Fruit fly (Drosophila melanogaster) whole organism, prepupa: ENCODE measurements around the gene CG18666.

ENCODE experiments used
- Blimp-1 ChIP-seq: fragments of 200-800 bp; sonication (Bioruptor generic); optimal IDR thresholded peaks from 3 replicates; lab custom pipeline; 2017; ENCODE audit warnings: missing biosample characterization, missing genetic modification characterization, mild to moderate bottlenecking, moderate library complexity, missing genetic modification reagents
- CG10669 ChIP-seq: fragments of 200-800 bp; sonication (Bioruptor generic); optimal IDR thresholded peaks from 3 replicates; lab custom pipeline; 2018; ENCODE audit warnings: missing biosample characterization, mild to moderate bottlenecking, missing genetic modification characterization, moderate library complexity
- CG11294 ChIP-seq: fragments of 200-800 bp; sonication (Bioruptor generic); IDR thresholded peaks from 2 replicates; pipeline ENCODE4 v1.3.6; 2022; ENCODE audit warnings: missing biosample characterization, missing genetic modification characterization
- CG11902 ChIP-seq: fragments of 200-800 bp; sonication (Bioruptor generic); optimal IDR thresholded peaks from 3 replicates; lab custom pipeline; 2016; ENCODE audit warnings: missing biosample characterization, missing genetic modification characterization
- CG15336 ChIP-seq: fragments of 200-800 bp; sonication (Bioruptor generic); IDR thresholded peaks from 2 replicates; pipeline ENCODE4 v1.3.6; 2022; ENCODE audit warnings: missing biosample characterization, missing genetic modification characterization
- CG1621 ChIP-seq: fragments of 200-800 bp; sonication (Bioruptor generic); optimal IDR thresholded peaks from 3 replicates; lab custom pipeline; 2018; ENCODE audit warnings: missing biosample characterization, mild to moderate bottlenecking, missing genetic modification characterization
- CG16779 ChIP-seq: fragments of 200-800 bp; sonication (Bioruptor generic); optimal IDR thresholded peaks from 3 replicates; lab custom pipeline; 2017; ENCODE audit warnings: missing biosample characterization, mild to moderate bottlenecking, missing genetic modification characterization
- CG3032 ChIP-seq: fragments of 200-800 bp; optimal IDR thresholded peaks from 2 replicates; lab custom pipeline; 2019; ENCODE audit warnings: missing biosample characterization, mild to moderate bottlenecking, missing genetic modification characterization, moderate library complexity
- CG31627 ChIP-seq: fragments of 200-800 bp; sonication (Bioruptor generic); optimal IDR thresholded peaks from 3 replicates; lab custom pipeline; 2016; ENCODE audit warnings: missing biosample characterization, missing genetic modification characterization
- CG32006 ChIP-seq: fragments of 200-800 bp; sonication (Bioruptor generic); optimal IDR thresholded peaks from 3 replicates; lab custom pipeline; 2017; ENCODE audit warnings: missing biosample characterization, mild to moderate bottlenecking, missing genetic modification characterization
- CG4318 ChIP-seq: fragments of 200-800 bp; sonication (Bioruptor generic); optimal IDR thresholded peaks from 3 replicates; lab custom pipeline; 2017; ENCODE audit warnings: missing biosample characterization, mild to moderate bottlenecking, missing genetic modification characterization
- CG6163 ChIP-seq: fragments of 200-800 bp; sonication (Bioruptor generic); IDR thresholded peaks from 3 replicates; pipeline ENCODE4 v1.3.6; 2022; ENCODE audit warnings: missing biosample characterization, missing genetic modification characterization
- CG6276 ChIP-seq: fragments of 200-800 bp; sonication (Bioruptor generic); optimal IDR thresholded peaks from 2 replicates; lab custom pipeline; 2017; ENCODE audit warnings: missing biosample characterization, mild to moderate bottlenecking, missing genetic modification characterization
- CG6792 ChIP-seq: fragments of 200-800 bp; sonication (Bioruptor generic); optimal IDR thresholded peaks from 3 replicates; lab custom pipeline; 2016; ENCODE audit warnings: missing biosample characterization, missing genetic modification characterization
- CG6854 ChIP-seq: fragments of 200-800 bp; sonication (Bioruptor generic); optimal IDR thresholded peaks from 2 replicates; lab custom pipeline; 2017; ENCODE audit warnings: missing biosample characterization, mild to moderate bottlenecking, missing genetic modification characterization
- CG8119 ChIP-seq: fragments of 200-800 bp; sonication (Bioruptor generic); IDR thresholded peaks from 3 replicates; pipeline ENCODE4 v1.3.6; 2022; ENCODE audit warnings: missing biosample characterization, missing genetic modification characterization
- CG8319 ChIP-seq: fragments of 200-800 bp; sonication (Bioruptor generic); optimal IDR thresholded peaks from 3 replicates; lab custom pipeline; 2016; ENCODE audit warnings: missing biosample characterization, missing genetic modification characterization
- CG8632 ChIP-seq: fragments of 200-800 bp; sonication (Bioruptor generic); optimal IDR thresholded peaks from 3 replicates; lab custom pipeline; 2016; ENCODE audit warnings: missing biosample characterization, missing genetic modification characterization
- CG9139 ChIP-seq: fragments of 200-800 bp; sonication (Bioruptor generic); optimal IDR thresholded peaks from 3 replicates; lab custom pipeline; 2017; ENCODE audit warnings: missing biosample characterization, mild to moderate bottlenecking, missing genetic modification characterization
- Eip75B ChIP-seq: fragments of 200-800 bp; sonication (Bioruptor generic); optimal IDR thresholded peaks from 3 replicates; lab custom pipeline; 2016; ENCODE audit warnings: missing biosample characterization, missing genetic modification characterization
- Eip78C ChIP-seq: fragments of 200-800 bp; sonication (Bioruptor generic); peaks from one replicate; lab custom pipeline; 2016; ENCODE audit warnings: missing biosample characterization, missing genetic modification characterization
- Eip93F ChIP-seq: fragments of 200-800 bp; sonication (Bioruptor generic); optimal IDR thresholded peaks from 2 replicates; lab custom pipeline; 2016; ENCODE audit warnings: missing biosample characterization, mild to moderate bottlenecking, missing genetic modification characterization
- Ets21C ChIP-seq: fragments of 200-800 bp; sonication (Bioruptor generic); optimal IDR thresholded peaks from 3 replicates; lab custom pipeline; 2016; ENCODE audit warnings: missing biosample characterization, missing genetic modification characterization
- Ets96B ChIP-seq: fragments of 200-800 bp; optimal IDR thresholded peaks from 2 replicates; lab custom pipeline; 2019; ENCODE audit warnings: missing biosample characterization, mild to moderate bottlenecking, missing genetic modification characterization, moderate library complexity
- Gug ChIP-seq: fragments of 200-800 bp; sonication (Bioruptor generic); IDR thresholded peaks from 2 replicates; pipeline ENCODE4 v1.3.6; 2022; ENCODE audit warnings: missing biosample characterization, missing genetic modification characterization
- Hr39 ChIP-seq: fragments of 200-800 bp; sonication (Bioruptor generic); optimal IDR thresholded peaks from 2 replicates; lab custom pipeline; 2016; ENCODE audit warnings: missing biosample characterization, missing genetic modification characterization
- Hr4 ChIP-seq: fragments of 200-800 bp; sonication (Bioruptor generic); optimal IDR thresholded peaks from 3 replicates; lab custom pipeline; 2016; ENCODE audit warnings: missing biosample characterization, missing genetic modification characterization
- Lpt ChIP-seq: fragments of 200-800 bp; sonication (Bioruptor generic); optimal IDR thresholded peaks from 3 replicates; lab custom pipeline; 2016; ENCODE audit warnings: missing biosample characterization, missing genetic modification characterization
- OdsH ChIP-seq: fragments of 200-800 bp; sonication (Bioruptor generic); optimal IDR thresholded peaks from 3 replicates; lab custom pipeline; 2016; ENCODE audit warnings: missing biosample characterization, missing genetic modification characterization
- Sox102F ChIP-seq: fragments of 200-800 bp; sonication (Bioruptor generic); optimal IDR thresholded peaks from 2 replicates; lab custom pipeline; 2016; ENCODE audit warnings: missing biosample characterization, mild to moderate bottlenecking, missing genetic modification characterization
- Sox14 ChIP-seq: fragments of 200-800 bp; sonication (Bioruptor generic); optimal IDR thresholded peaks from 3 replicates; lab custom pipeline; 2016; ENCODE audit warnings: missing biosample characterization, missing genetic modification characterization
- Sox15 ChIP-seq: fragments of 200-800 bp; sonication (Bioruptor generic); optimal IDR thresholded peaks from 3 replicates; lab custom pipeline; 2016; ENCODE audit warnings: missing biosample characterization, missing genetic modification characterization
- achi ChIP-seq: fragments of 200-800 bp; sonication (Bioruptor generic); optimal IDR thresholded peaks from 3 replicates; lab custom pipeline; 2016; ENCODE audit warnings: missing biosample characterization, missing genetic modification characterization
- acj6 ChIP-seq: fragments of 200-800 bp; sonication (Bioruptor generic); optimal IDR thresholded peaks from 3 replicates; lab custom pipeline; 2016; ENCODE audit warnings: missing biosample characterization, missing genetic modification characterization
- dac ChIP-seq: fragments of 200-800 bp; sonication (Bioruptor generic); optimal IDR thresholded peaks from 2 replicates; lab custom pipeline; 2017; ENCODE audit warnings: missing biosample characterization, mild to moderate bottlenecking, missing genetic modification characterization
- eg ChIP-seq: fragments of 200-800 bp; sonication (Bioruptor generic); IDR thresholded peaks from 3 replicates; pipeline ENCODE4 v1.3.6; 2022; ENCODE audit warnings: missing biosample characterization, missing genetic modification characterization
- esn ChIP-seq: fragments of 200-800 bp; sonication (Bioruptor generic); optimal IDR thresholded peaks from 2 replicates; lab custom pipeline; 2016; ENCODE audit warnings: missing biosample characterization, mild to moderate bottlenecking, missing genetic modification characterization, moderate library complexity
- fd59A ChIP-seq: fragments of 200-800 bp; sonication (Bioruptor generic); optimal IDR thresholded peaks from 2 replicates; lab custom pipeline; 2017; ENCODE audit warnings: missing biosample characterization, mild to moderate bottlenecking, missing genetic modification characterization, missing genetic modification reagents
- fd85E ChIP-seq: fragments of 200-800 bp; sonication (Bioruptor generic); optimal IDR thresholded peaks from 3 replicates; lab custom pipeline; 2016; ENCODE audit warnings: missing biosample characterization, missing genetic modification characterization
- fkh ChIP-seq: fragments of 200-800 bp; sonication (Bioruptor generic); optimal IDR thresholded peaks from 3 replicates; lab custom pipeline; 2017; ENCODE audit warnings: missing biosample characterization, mild to moderate bottlenecking, missing genetic modification characterization, moderate library complexity
- net ChIP-seq: fragments of 200-800 bp; sonication (Bioruptor generic); optimal IDR thresholded peaks from 3 replicates; lab custom pipeline; 2016; ENCODE audit warnings: missing biosample characterization, missing genetic modification characterization
- pdm3 ChIP-seq: fragments of 200-800 bp; sonication (Bioruptor generic); optimal IDR thresholded peaks from 3 replicates; lab custom pipeline; 2016; ENCODE audit warnings: missing biosample characterization, missing genetic modification characterization
- salr ChIP-seq, 2 experiments: fragments of 200-800 bp; sonication (Bioruptor generic); optimal IDR thresholded peaks; 3 replicates each; lab custom pipeline; 2016 to 2018; ENCODE audit warnings: missing biosample characterization in 2 of 2, missing genetic modification characterization in 2 of 2, mild to moderate bottlenecking in 1 of 2
- spab ChIP-seq: fragments of 200-800 bp; sonication (Bioruptor generic); optimal IDR thresholded peaks from 2 replicates; lab custom pipeline; 2017; ENCODE audit warnings: missing biosample characterization, mild to moderate bottlenecking, missing genetic modification characterization, missing genetic modification reagents
- ss ChIP-seq, 2 experiments: fragments of 200-800 bp; sonication (Bioruptor generic); optimal IDR thresholded peaks; 2 replicates in 1 of 2; 3 replicates in 1 of 2; lab custom pipeline; 2017 to 2018; ENCODE audit warnings: mild to moderate bottlenecking in 2 of 2, missing biosample characterization in 2 of 2, missing genetic modification characterization in 2 of 2, moderate library complexity in 1 of 2
- svp ChIP-seq: fragments of 200-800 bp; sonication (Bioruptor generic); peaks from one replicate; lab custom pipeline; 2016; ENCODE audit warnings: missing biosample characterization, missing genetic modification characterization

The CG18666 gene

DNA sequence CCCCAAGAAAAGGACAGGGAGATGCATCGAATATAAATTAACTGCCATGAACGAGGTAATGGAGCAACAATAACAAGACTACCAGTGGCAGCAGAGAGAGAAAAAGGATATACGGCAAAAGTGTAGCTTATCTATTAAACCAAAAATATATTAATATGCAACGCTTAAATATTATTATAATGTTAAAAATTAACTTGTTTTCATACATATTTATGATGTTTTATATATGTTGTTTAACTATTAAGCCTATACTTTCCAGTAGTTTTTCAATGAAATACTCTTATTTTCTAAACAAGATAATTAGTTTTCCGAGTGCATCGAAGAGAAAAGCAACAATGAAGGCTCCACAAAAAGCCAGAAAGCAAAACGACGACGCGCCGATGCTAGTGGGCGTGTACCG lies 33.8 kb downstream of the CG18666 start (continued):
- TF ChIP-seq achi (GFP tag; lab: Kevin White, UChicago), result peak; percentile 15
- no peak for TF ChIP-seq pdm3
- TF ChIP-seq fd85E (GFP tag; lab: Kevin White, UChicago), result no peak
- no peak for TF ChIP-seq Sox14 (GFP tag; lab: Kevin White, UChicago)
- no peak for TF ChIP-seq CG1621
- TF ChIP-seq fkh (GFP tag; lab: Kevin White, UChicago), result no peak
- TF ChIP-seq CG8119 (GFP tag; lab: Robert Waterston, UW), result peak; percentile 28; the same call in 1 of the 3 replicates
- TF ChIP-seq Eip75B (GFP tag; lab: Kevin White, UChicago), result no peak
- TF ChIP-seq Ets21C (GFP tag; lab: Kevin White, UChicago), result no peak
- TF ChIP-seq fd59A (GFP tag; lab: Kevin White, UChicago), result peak; percentile 22
- TF ChIP-seq Ets96B (tag; lab: Kevin White, UChicago), result peak; percentile 58
- peak; percentile 64 for TF ChIP-seq CG3032
- TF ChIP-seq CG9139, result peak; percentile 14
- no peak for TF ChIP-seq CG16779 (tag; lab: Kevin White, UChicago)
- TF ChIP-seq CG6276 (GFP tag; lab: Kevin White, UChicago), result no peak
- TF ChIP-seq ss (GFP tag; optimal IDR thresholded peaks at IDR 0.05; lab: Kevin White, UChicago), result peak; percentile 42 to 47
- TF ChIP-seq Sox102F (GFP tag; lab: Kevin White, UChicago), result no peak

DNA sequence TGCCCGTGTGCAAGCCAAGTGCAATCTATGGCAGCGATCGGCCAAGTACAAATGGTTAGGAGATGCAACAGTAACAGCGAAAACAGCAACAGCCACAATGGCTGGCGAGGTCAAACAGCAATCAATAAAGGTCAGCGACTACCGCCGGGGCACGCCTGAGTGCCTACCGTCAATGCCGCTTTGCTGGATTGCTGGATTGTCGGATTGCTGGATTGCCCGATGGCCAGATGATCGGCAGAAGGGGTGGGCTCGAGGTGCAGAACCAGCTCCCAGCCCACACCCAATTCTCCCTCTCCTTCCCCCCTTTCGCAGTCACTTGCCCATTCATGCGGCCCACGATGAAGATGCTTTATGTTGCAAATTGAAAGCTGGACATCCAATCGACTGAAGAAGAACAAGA lies 34.3 kb downstream of the CG18666 start:
- TF ChIP-seq svp (GFP tag; lab: Kevin White, UChicago) (peak; percentile 3), CG8119 (GFP tag; lab: Robert Waterston, UW) (no peak), CG11294 (GFP tag; lab: Robert Waterston, UW) (no peak), Eip78C (GFP tag; lab: Kevin White, UChicago) (no peak), CG1621 (peak; percentile 38), CG6792 (GFP tag; lab: Kevin White, UChicago) (no peak), CG8632 (GFP tag; lab: Kevin White, UChicago) (no peak)

DNA sequence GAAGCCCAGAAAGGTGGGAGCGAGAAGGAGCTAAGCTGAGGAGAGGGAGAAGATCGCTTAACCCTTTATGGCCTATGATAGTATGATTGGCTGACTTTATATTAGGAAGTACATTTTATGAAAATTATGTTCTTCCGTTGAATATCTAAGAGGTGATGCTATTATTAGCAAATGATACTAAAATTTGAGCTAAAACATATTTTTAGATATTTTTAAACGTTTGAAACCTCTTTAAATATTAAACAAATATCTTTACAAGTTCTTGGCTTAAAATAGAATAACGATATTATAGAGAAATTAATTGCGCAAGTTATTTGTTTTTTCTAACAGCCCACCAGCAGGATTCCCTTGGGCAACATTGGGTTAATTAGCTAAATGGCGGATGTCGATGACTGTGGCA lies 34.9 kb downstream of the CG18666 start:
- TF ChIP-seq CG8632 (GFP tag; lab: Kevin White, UChicago), result peak; percentile 8
- TF ChIP-seq Sox15 (GFP tag; lab: Kevin White, UChicago), result no peak
- no peak for TF ChIP-seq Hr39 (GFP tag; lab: Kevin White, UChicago)
- no peak for TF ChIP-seq fd85E (GFP tag; lab: Kevin White, UChicago)
- peak; percentile 64 for TF ChIP-seq CG32006 (GFP tag; lab: Kevin White, UChicago)
- peak; percentile 67 for TF ChIP-seq CG10669 (GFP tag; lab: Kevin White, UChicago)
- TF ChIP-seq CG16779 (tag; lab: Kevin White, UChicago), result peak; percentile 3
- TF ChIP-seq CG11902 (GFP tag; lab: Kevin White, UChicago), result no peak
- TF ChIP-seq CG6163 (GFP tag; lab: Robert Waterston, UW), result peak; percentile 28; the same call in 1 of the 3 replicates
- TF ChIP-seq CG15336 (GFP tag; lab: Robert Waterston, UW), result peak; percentile 50; the same call in 1 of the 2 replicates
- TF ChIP-seq fkh (GFP tag; lab: Kevin White, UChicago), result no peak
- TF ChIP-seq Ets21C (GFP tag; lab: Kevin White, UChicago), result no peak
- TF ChIP-seq acj6, result peak; percentile 64
- no peak for TF ChIP-seq CG8319 (GFP tag; lab: Kevin White, UChicago)
- peak; percentile 77 for TF ChIP-seq fd59A (GFP tag; lab: Kevin White, UChicago)
- TF ChIP-seq CG6792 (GFP tag; lab: Kevin White, UChicago), result peak; percentile 32
- peak; percentile 78 for TF ChIP-seq CG3032
- peak; percentile 35 to 67 for TF ChIP-seq salr (GFP tag; optimal IDR thresholded peaks at IDR 0.05; lab: Kevin White, UChicago)
- TF ChIP-seq pdm3, result peak; percentile 51
- TF ChIP-seq CG4318, result peak; percentile 17
- peak; percentile 76 for TF ChIP-seq spab (GFP tag; lab: Kevin White, UChicago)
- TF ChIP-seq Hr4 (GFP tag; lab: Kevin White, UChicago), result no peak
- no peak for TF ChIP-seq CG6854 (GFP tag; lab: Kevin White, UChicago)
- TF ChIP-seq Gug (GFP tag; lab: Robert Waterston, UW), result no peak
- peak; percentile 60 to 64 for TF ChIP-seq ss (GFP tag; optimal IDR thresholded peaks at IDR 0.05; lab: Kevin White, UChicago)
- TF ChIP-seq Sox102F (GFP tag; lab: Kevin White, UChicago), result no peak
- no peak for TF ChIP-seq Eip93F
- peak; percentile 38 for TF ChIP-seq Lpt (GFP tag; lab: Kevin White, UChicago)
- peak; percentile 14 for TF ChIP-seq net (GFP tag; lab: Kevin White, UChicago)
- no peak for TF ChIP-seq dac
- peak; percentile 22 for TF ChIP-seq CG6276 (GFP tag; lab: Kevin White, UChicago)
- peak; percentile 52 for TF ChIP-seq OdsH
- TF ChIP-seq CG8119 (GFP tag; lab: Robert Waterston, UW), result peak; percentile 72
- no peak for TF ChIP-seq eg
- peak; percentile 33 for TF ChIP-seq esn (GFP tag; lab: Kevin White, UChicago)
- peak; percentile 31 for TF ChIP-seq CG31627 (GFP tag; lab: Kevin White, UChicago)
- TF ChIP-seq svp (GFP tag; lab: Kevin White, UChicago), result peak; percentile 62
- no peak for TF ChIP-seq Blimp-1
